Fruit fly (Drosophila melanogaster) whole organism, embryonic: ENCODE measurements around the gene Alg7.

ENCODE experiments used
- Atf-2 ChIP-seq: fragments of 200-800 bp; sonication (Bioruptor generic); optimal IDR thresholded peaks from 2 replicates; lab custom pipeline; 2016; ENCODE audit warnings: missing biosample characterization, missing genetic modification characterization
- Atf3 ChIP-seq: fragments of 200-800 bp; sonication (Bioruptor generic); optimal IDR thresholded peaks from 3 replicates; lab custom pipeline; 2016; ENCODE audit warnings: missing biosample characterization, missing genetic modification characterization
- B-H1 ChIP-seq: fragments of 200-800 bp; sonication (Bioruptor generic); IDR thresholded peaks from 3 replicates; pipeline ENCODE4 v1.3.6; 2022; ENCODE audit warnings: missing biosample characterization, missing genetic modification characterization
- CG11504 ChIP-seq: fragments of 200-800 bp; sonication (Bioruptor generic); optimal IDR thresholded peaks from 3 replicates; lab custom pipeline; 2019; ENCODE audit warnings: missing biosample characterization, mild to moderate bottlenecking, missing genetic modification characterization, moderate library complexity
- CG12659 ChIP-seq: fragments of 200-800 bp; sonication (Bioruptor generic); optimal IDR thresholded peaks from 3 replicates; lab custom pipeline; 2017; ENCODE audit warnings: mild to moderate bottlenecking, missing biosample characterization, missing genetic modification reagents, missing genetic modification characterization
- CG15011 ChIP-seq: fragments of 200-800 bp; sonication (Bioruptor generic); optimal IDR thresholded peaks from 3 replicates; lab custom pipeline; 2018; ENCODE audit warnings: missing biosample characterization, mild to moderate bottlenecking, missing genetic modification characterization
- CG1647 ChIP-seq: fragments of 200-800 bp; sonication (Bioruptor generic); optimal IDR thresholded peaks from 3 replicates; lab custom pipeline; 2016; ENCODE audit warnings: missing biosample characterization, missing genetic modification characterization
- CG17361 ChIP-seq: fragments of 200-800 bp; sonication (Bioruptor generic); IDR thresholded peaks from 3 replicates; pipeline ENCODE4 v1.3.6; 2022; ENCODE audit warnings: missing biosample characterization, missing genetic modification characterization
- CG31224 ChIP-seq: fragments of 200-800 bp; sonication (Bioruptor generic); IDR thresholded peaks from 2 replicates; pipeline ENCODE4 v1.3.6; 2022; ENCODE audit warnings: missing biosample characterization, missing genetic modification characterization
- CG3726 ChIP-seq: fragments of 200-800 bp; sonication (Bioruptor generic); IDR thresholded peaks from 3 replicates; pipeline ENCODE4, ENCODE4 v1.3.6; 2022; ENCODE audit warnings: missing biosample characterization, missing genetic modification characterization
- CG6175 ChIP-seq: fragments of 200-800 bp; sonication (Bioruptor generic); IDR thresholded peaks from 3 replicates; pipeline ENCODE4 v1.3.6; 2022; ENCODE audit warnings: missing biosample characterization, missing genetic modification characterization
- CG6254 ChIP-seq: fragments of 200-800 bp; sonication (Bioruptor generic); optimal IDR thresholded peaks from 3 replicates; lab custom pipeline; 2017; ENCODE audit warnings: mild to moderate bottlenecking, missing biosample characterization, missing genetic modification reagents, missing genetic modification characterization
- CG7372 ChIP-seq: fragments of 200-800 bp; sonication (Bioruptor generic); IDR thresholded peaks from 2 replicates; pipeline ENCODE4 v1.3.6; 2022; ENCODE audit warnings: missing biosample characterization, missing genetic modification characterization
- CG7928 ChIP-seq: fragments of 200-800 bp; sonication (Bioruptor generic); optimal IDR thresholded peaks from 2 replicates; lab custom pipeline; 2017; ENCODE audit warnings: missing biosample characterization, mild to moderate bottlenecking, missing genetic modification characterization
- CG8281 ChIP-seq: fragments of 200-800 bp; sonication (Bioruptor generic); optimal IDR thresholded peaks from 2 replicates; lab custom pipeline; 2018; ENCODE audit warnings: missing biosample characterization, mild to moderate bottlenecking, missing genetic modification characterization, moderate library complexity
- CG8765 ChIP-seq: fragments of 200-800 bp; sonication (Bioruptor generic); IDR thresholded peaks from 2 replicates; pipeline ENCODE4 v1.3.6; 2022; ENCODE audit warnings: missing biosample characterization, missing genetic modification characterization
- Camta ChIP-seq: fragments of 200-800 bp; sonication (Bioruptor generic); optimal IDR thresholded peaks from 2 replicates; lab custom pipeline; 2016; ENCODE audit warnings: missing biosample characterization, missing genetic modification characterization
- E2f1 ChIP-seq: fragments of 200-800 bp; sonication (Bioruptor generic); IDR thresholded peaks from 2 replicates; pipeline ENCODE4 v1.3.6; 2022; ENCODE audit warnings: missing biosample characterization, missing genetic modification characterization
- E2f2 ChIP-seq: fragments of 200-800 bp; sonication (Bioruptor generic); IDR thresholded peaks from 2 replicates; pipeline ENCODE4 v1.3.6; 2022; ENCODE audit warnings: missing biosample characterization, missing genetic modification characterization
- Ets97D ChIP-seq: fragments of 200-800 bp; sonication (Bioruptor generic); optimal IDR thresholded peaks from 3 replicates; lab custom pipeline; 2016; ENCODE audit warnings: missing biosample characterization, missing genetic modification characterization
- GATAe ChIP-seq: fragments of 200-800 bp; sonication (Bioruptor generic); conservative IDR thresholded peaks from 2 replicates; pipeline ENCODE4 v1.3.6; 2022; ENCODE audit warnings: missing biosample characterization, missing genetic modification characterization
- Hand ChIP-seq: fragments of 200-800 bp; sonication (Bioruptor generic); optimal IDR thresholded peaks from 2 replicates; lab custom pipeline; 2017; ENCODE audit warnings: mild to moderate bottlenecking, missing biosample characterization, missing genetic modification reagents, missing genetic modification characterization
- Hmr ChIP-seq: fragments of 200-800 bp; sonication (Bioruptor generic); optimal IDR thresholded peaks from 3 replicates; lab custom pipeline; 2017; ENCODE audit warnings: mild to moderate bottlenecking, missing biosample characterization, missing genetic modification reagents, missing genetic modification characterization
- Hsf ChIP-seq: fragments of 200-800 bp; sonication (Bioruptor generic); optimal IDR thresholded peaks from 3 replicates; lab custom pipeline; 2016; ENCODE audit warnings: missing biosample characterization, missing genetic modification characterization
- Med ChIP-seq: fragments of 200-800 bp; sonication (Bioruptor generic); peaks from one replicate; lab custom pipeline; 2016; ENCODE audit warnings: missing biosample characterization, missing genetic modification characterization, mild to moderate bottlenecking, inconsistent platforms, moderate library complexity
- Myb ChIP-seq: fragments of 200-800 bp; sonication (Bioruptor generic); optimal IDR thresholded peaks from 2 replicates; lab custom pipeline; 2016; ENCODE audit warnings: missing biosample characterization, missing genetic modification characterization
- Nf-YC ChIP-seq: fragments of 200-800 bp; optimal IDR thresholded peaks from 3 replicates; lab custom pipeline; 2019; ENCODE audit warnings: missing biosample characterization, mild to moderate bottlenecking, missing genetic modification characterization, moderate library complexity
- PHDP ChIP-seq: fragments of 200-800 bp; sonication (Bioruptor generic); optimal IDR thresholded peaks from 3 replicates; lab custom pipeline; 2018; ENCODE audit warnings: missing biosample characterization, mild to moderate bottlenecking, missing genetic modification characterization, moderate library complexity
- Six4 ChIP-seq: fragments of 200-800 bp; sonication (Bioruptor generic); optimal IDR thresholded peaks from 2 replicates; lab custom pipeline; 2016; ENCODE audit warnings: missing biosample characterization, missing genetic modification characterization
- ase ChIP-seq: fragments of 200-800 bp; sonication (Bioruptor generic); IDR thresholded peaks from 3 replicates; pipeline ENCODE4 v1.3.6; 2022; ENCODE audit warnings: missing biosample characterization, missing genetic modification characterization
- caup ChIP-seq: fragments of 200-800 bp; sonication (Bioruptor generic); optimal IDR thresholded peaks from 3 replicates; lab custom pipeline; 2017; ENCODE audit warnings: missing biosample characterization, mild to moderate bottlenecking, missing genetic modification characterization, moderate library complexity; ENCODE audit not compliant: severe bottlenecking
- da ChIP-seq: fragments of 200-800 bp; sonication (Bioruptor generic); optimal IDR thresholded peaks from 2 replicates; lab custom pipeline; 2016; ENCODE audit warnings: missing biosample characterization, missing genetic modification characterization
- disco-r ChIP-seq: fragments of 200-800 bp; sonication (Bioruptor generic); optimal IDR thresholded peaks from 2 replicates; lab custom pipeline; 2016; ENCODE audit warnings: missing biosample characterization, missing genetic modification characterization
- esg ChIP-seq: fragments of 200-800 bp; sonication (Bioruptor generic); conservative IDR thresholded peaks from 2 replicates; pipeline ENCODE4 v1.3.6; 2022; ENCODE audit warnings: missing biosample characterization, missing genetic modification characterization
- nau ChIP-seq: fragments of 200-800 bp; sonication (Bioruptor generic); optimal IDR thresholded peaks from 3 replicates; lab custom pipeline; 2017; ENCODE audit warnings: missing biosample characterization, mild to moderate bottlenecking, missing genetic modification characterization, missing genetic modification reagents
- nom ChIP-seq: fragments of 200-800 bp; sonication (Bioruptor generic); optimal IDR thresholded peaks from 2 replicates; lab custom pipeline; 2017; ENCODE audit warnings: missing biosample characterization, missing genetic modification characterization, mild to moderate bottlenecking, moderate library complexity, missing genetic modification reagents
- onecut ChIP-seq: fragments of 200-800 bp; sonication (Bioruptor generic); IDR thresholded peaks from 2 replicates; pipeline ENCODE4 v1.3.6; 2022; ENCODE audit warnings: missing biosample characterization, missing genetic modification characterization
- run ChIP-seq: fragments of 200-800 bp; sonication (Bioruptor generic); optimal IDR thresholded peaks from 3 replicates; lab custom pipeline; 2018; ENCODE audit warnings: missing biosample characterization, mild to moderate bottlenecking, missing genetic modification characterization
- sens ChIP-seq: fragments of 200-800 bp; sonication (Bioruptor generic); peaks from one replicate; lab custom pipeline; 2016; ENCODE audit warnings: missing biosample characterization, missing genetic modification characterization
- sob ChIP-seq: fragments of 200-800 bp; sonication (Bioruptor generic); IDR thresholded peaks from 2 replicates; pipeline ENCODE4 v1.3.6; 2022; ENCODE audit warnings: missing biosample characterization, missing genetic modification characterization
- tio ChIP-seq: fragments of 200-800 bp; sonication (Bioruptor generic); optimal IDR thresholded peaks from 2 replicates; lab custom pipeline; 2017; ENCODE audit warnings: missing biosample characterization, missing genetic modification characterization, inconsistent platforms
- vvl ChIP-seq: fragments of 200-800 bp; sonication (Bioruptor generic); IDR thresholded peaks from 2 replicates; pipeline ENCODE4 v1.3.6; 2022; ENCODE audit warnings: missing biosample characterization, missing genetic modification characterization

Alg7 gene

DNA sequence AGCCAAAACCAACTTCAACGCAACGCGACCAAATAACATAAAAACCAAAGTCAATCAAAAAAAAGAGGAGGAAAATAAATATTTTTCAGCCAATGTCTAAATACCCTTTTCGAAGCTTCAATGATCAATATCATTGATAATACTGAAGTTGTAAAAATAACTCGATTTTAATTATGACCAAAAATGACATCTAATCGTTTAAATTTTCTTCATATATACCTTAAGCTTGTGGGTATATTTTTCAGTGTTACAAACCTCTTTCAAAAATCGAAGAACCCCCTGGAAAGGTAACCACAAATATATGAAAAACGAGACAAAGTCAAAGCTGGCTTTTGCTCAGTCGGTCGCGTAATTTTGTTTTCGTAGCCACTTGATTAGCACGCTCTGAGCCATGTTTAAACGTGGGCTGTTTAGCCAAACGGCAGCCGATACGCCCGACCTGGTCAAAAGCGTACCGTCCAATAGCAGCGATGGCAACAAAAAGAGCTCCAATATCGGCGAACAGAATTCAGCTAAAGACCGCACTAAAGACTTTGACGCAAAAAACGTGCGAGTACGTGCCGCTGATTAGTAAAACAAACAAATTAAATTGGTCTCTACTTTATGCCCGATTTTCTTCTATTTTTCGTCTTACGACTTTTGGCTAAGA is 33.9 kb upstream of the Alg7 start (continued):
- TF ChIP-seq tio (GFP tag; lab: Kevin White, UChicago) = peak; percentile 45
- TF ChIP-seq Myb (GFP tag; lab: Kevin White, UChicago) = peak; percentile 59
- peak; percentile 79 for TF ChIP-seq esg (GFP tag; lab: Robert Waterston, UW)
- peak; percentile 88 for TF ChIP-seq sob
- TF ChIP-seq Hmr (GFP tag; lab: Kevin White, UChicago) = peak; percentile 73
- TF ChIP-seq B-H1 (GFP tag; lab: Robert Waterston, UW) = peak; percentile 50; the same call in 1 of the 3 replicates
- peak; percentile 74 for TF ChIP-seq E2f1 (GFP tag; lab: Robert Waterston, UW)
- no peak for TF ChIP-seq CG8765 (GFP tag; lab: Robert Waterston, UW)
- TF ChIP-seq ase = 0 out of 3 replicates have a peak, but pooled peaks have one; percentile 36
- TF ChIP-seq CG7928 = peak; percentile 47
- TF ChIP-seq CG6254 (GFP tag; lab: Kevin White, UChicago) = no peak
- peak; percentile 61 for TF ChIP-seq E2f2 (GFP tag; lab: Robert Waterston, UW)
- peak; percentile 56 for TF ChIP-seq disco-r (GFP tag; lab: Kevin White, UChicago)
- TF ChIP-seq Hsf (GFP tag; lab: Kevin White, UChicago) = peak; percentile 76
- 0 out of 3 replicates have a peak, but pooled peaks have one; percentile 55 for TF ChIP-seq CG6175 (GFP tag; lab: Robert Waterston, UW)
- peak; percentile 19 for TF ChIP-seq Ets97D (GFP tag; lab: Kevin White, UChicago)
- peak; percentile 48 for TF ChIP-seq nau (GFP tag; lab: Kevin White, UChicago)
- TF ChIP-seq CG7372 (GFP tag; lab: Robert Waterston, UW) = peak; percentile 74
- peak; percentile 70 for TF ChIP-seq Atf-2 (GFP tag; lab: Kevin White, UChicago)
- TF ChIP-seq CG31224 (GFP tag; lab: Robert Waterston, UW) = peak; percentile 64
- TF ChIP-seq Nf-YC = peak; percentile 76
- peak; percentile 53 for TF ChIP-seq CG8281 (tag; lab: Kevin White, UChicago)
- TF ChIP-seq onecut (GFP tag; lab: Robert Waterston, UW) = peak; percentile 51
- peak; percentile 71 for TF ChIP-seq CG15011 (GFP tag; lab: Kevin White, UChicago)
- TF ChIP-seq PHDP (tag; lab: Kevin White, UChicago) = peak; percentile 81
- peak; percentile 45 for TF ChIP-seq CG1647 (GFP tag; lab: Kevin White, UChicago)

DNA sequence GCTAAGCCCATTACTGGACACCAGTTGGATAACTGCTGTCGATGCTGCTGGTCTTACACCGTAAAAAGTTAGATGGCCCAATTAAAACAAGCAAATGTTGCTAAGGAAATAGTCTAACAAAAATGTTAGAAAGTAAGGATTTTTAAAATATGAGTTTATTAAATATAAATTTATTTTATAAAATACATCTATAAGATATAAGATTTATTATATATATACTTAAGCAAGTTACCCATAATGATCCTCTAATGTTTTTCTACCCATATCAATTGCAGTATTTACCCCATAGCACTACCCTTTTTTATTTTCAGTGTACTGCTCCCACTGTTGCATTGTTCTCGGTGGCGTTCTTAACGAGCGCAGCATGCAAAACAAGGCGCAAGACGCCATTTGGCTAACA is 32.8 kb upstream of the Alg7 start:
- TF ChIP-seq sens (GFP tag; lab: Kevin White, UChicago) (no peak), CG12659 (GFP tag; lab: Kevin White, UChicago) (no peak), caup (GFP tag; lab: Kevin White, UChicago) (no peak), Atf3 (GFP tag; lab: Kevin White, UChicago) (no peak), Hand (GFP tag; lab: Kevin White, UChicago) (no peak), GATAe (GFP tag; lab: Robert Waterston, UW) (no peak), run (tag; lab: Kevin White, UChicago) (no peak), CG3726 (GFP tag; lab: Robert Waterston, UW) (0 out of 3 replicates have a peak, but pooled peaks have one; percentile 32), CG17361 (GFP tag; lab: Robert Waterston, UW) (0 out of 3 replicates have a peak, but pooled peaks have one; percentile 14), vvl (no peak), da (GFP tag; lab: Kevin White, UChicago) (no peak), Med (peak; percentile 9), nom (GFP tag; lab: Kevin White, UChicago) (peak; percentile 14), CG11504 (tag; lab: Kevin White, UChicago) (peak; percentile 12), Six4 (GFP tag; lab: Kevin White, UChicago) (no peak), Camta (GFP tag; lab: Kevin White, UChicago) (no peak)
